Worm (Caenorhabditis elegans) whole organism, young adult: ENCODE measurements around the gene tbx-41.

ENCODE experiments used
- B0019.2 ChIP-seq: fragments of 200-800 bp; sonication (Bioruptor generic); conservative IDR thresholded peaks from 2 replicates; pipeline ENCODE4 v1.3.6; 2022; ENCODE audit warnings: missing genetic modification reagents, missing genetic modification characterization, missing compliant biosample characterization
- B0035.1 ChIP-seq: sonication (generic microtip); optimal IDR thresholded peaks from 2 replicates; lab custom pipeline; 2016; ENCODE audit warnings: missing genetic modification characterization, mild to moderate bottlenecking, missing compliant biosample characterization, missing genotype, missing genetic modification reagents
- F10E7.11 ChIP-seq: sonication (generic microtip); optimal IDR thresholded peaks from 2 replicates; lab custom pipeline; 2017; ENCODE audit warnings: mild to moderate bottlenecking, missing genetic modification characterization, moderate library complexity, missing compliant biosample characterization
- F22D6.2 ChIP-seq: sonication (generic microtip); optimal IDR thresholded peaks from 2 replicates; lab custom pipeline; 2016; ENCODE audit warnings: mild to moderate bottlenecking, missing genetic modification characterization, missing compliant biosample characterization
- F39B2.1 ChIP-seq: fragments of 200-800 bp; sonication (Bioruptor generic); IDR thresholded peaks from 2 replicates; pipeline ENCODE4 v1.3.6; 2022; ENCODE audit warnings: missing genetic modification reagents, missing genetic modification characterization, missing compliant biosample characterization
- F52B5.7 ChIP-seq: sonication (generic microtip); optimal IDR thresholded peaks from 2 replicates; lab custom pipeline; 2016; ENCODE audit warnings: mild to moderate bottlenecking, missing genetic modification characterization, missing compliant biosample characterization
- K11D2.4 ChIP-seq: fragments of 200-800 bp; sonication (Bioruptor generic); IDR thresholded peaks from 2 replicates; pipeline ENCODE4 v1.3.6; 2022; ENCODE audit warnings: missing genetic modification reagents, missing genetic modification characterization, missing compliant biosample characterization
- T07F8.4 ChIP-seq: sonication (generic microtip); optimal IDR thresholded peaks from 2 replicates; lab custom pipeline; 2016; ENCODE audit warnings: mild to moderate bottlenecking, missing genetic modification characterization, moderate library complexity, missing compliant biosample characterization
- Y53F4B.3 ChIP-seq: fragments of 200-800 bp; sonication (Bioruptor generic); IDR thresholded peaks from 2 replicates; pipeline ENCODE4 v1.3.6; 2022; ENCODE audit warnings: missing genetic modification reagents, missing genetic modification characterization, missing compliant biosample characterization
- Y53G8AR.9 ChIP-seq: fragments of 200-800 bp; sonication (Bioruptor generic); conservative IDR thresholded peaks from 2 replicates; pipeline ENCODE4 v1.3.6; 2022; ENCODE audit warnings: missing genetic modification reagents, missing genetic modification characterization, missing compliant biosample characterization
- Y67H2A.10 ChIP-seq: fragments of 200-800 bp; sonication (Bioruptor generic); conservative IDR thresholded peaks from 2 replicates; pipeline ENCODE4 v1.3.6; 2022; ENCODE audit warnings: missing genetic modification reagents, missing genetic modification characterization, missing compliant biosample characterization
- ZK185.1 ChIP-seq: sonication (generic microtip); optimal IDR thresholded peaks from 2 replicates; lab custom pipeline; 2016; ENCODE audit warnings: mild to moderate bottlenecking, missing genetic modification characterization, missing compliant biosample characterization; ENCODE audit not compliant: poor library complexity, severe bottlenecking
- attf-5 ChIP-seq: fragments of 200-800 bp; sonication (Bioruptor generic); optimal IDR thresholded peaks from 2 replicates; lab custom pipeline; 2018; ENCODE audit warnings: mild to moderate bottlenecking, missing genetic modification characterization, missing compliant biosample characterization
- bed-2 ChIP-seq: fragments of 200-800 bp; sonication (Bioruptor generic); IDR thresholded peaks from 2 replicates; pipeline ENCODE4 v1.3.6; 2022; ENCODE audit warnings: missing genetic modification reagents, missing genetic modification characterization, missing compliant biosample characterization
- ccch-3 ChIP-seq: fragments of 200-800 bp; sonication (Bioruptor generic); optimal IDR thresholded peaks from 2 replicates; lab custom pipeline; 2018; ENCODE audit warnings: mild to moderate bottlenecking, missing genetic modification characterization, missing compliant biosample characterization
- cebp-1 ChIP-seq, 2 experiments: fragments of 200-800 bp in 1 of 2; sonication (Bioruptor generic) in 1 of 2; sonication (generic microtip) in 1 of 2; IDR thresholded peaks in 1 of 2; optimal IDR thresholded peaks in 1 of 2; 2 replicates each; pipeline versions ENCODE4 v1.3.6 to Lab custom; 2017 to 2022; ENCODE audit warnings: missing compliant biosample characterization in 2 of 2, missing genetic modification characterization in 2 of 2, mild to moderate bottlenecking in 1 of 2, missing genetic modification reagents in 1 of 2, moderate library complexity in 1 of 2
- ceh-79 ChIP-seq: sonication (generic microtip); optimal IDR thresholded peaks from 2 replicates; lab custom pipeline; 2017; ENCODE audit warnings: mild to moderate bottlenecking, missing genetic modification characterization, missing compliant biosample characterization
- chd-7 ChIP-seq: sonication (generic microtip); optimal IDR thresholded peaks from 2 replicates; lab custom pipeline; 2016; ENCODE audit warnings: mild to moderate bottlenecking, missing genetic modification characterization, moderate library complexity, missing compliant biosample characterization
- die-1 ChIP-seq: sonication (generic microtip); optimal IDR thresholded peaks from 2 replicates; lab custom pipeline; 2016; ENCODE audit warnings: missing genotype, mild to moderate bottlenecking, missing genetic modification characterization, missing compliant biosample characterization
- efl-1 ChIP-seq: fragments of 150-350 bp; optimal IDR thresholded peaks from 2 replicates; lab custom pipeline; 2014; ENCODE audit warnings: missing biosample characterization, missing genetic modification reagents, missing genetic modification characterization
- egl-18 ChIP-seq: fragments of 200-800 bp; sonication (Bioruptor generic); IDR thresholded peaks from 2 replicates; pipeline ENCODE4 v1.3.6; 2022; ENCODE audit warnings: missing genetic modification reagents, missing genetic modification characterization, missing compliant biosample characterization
- hlh-12 ChIP-seq: sonication (generic microtip); optimal IDR thresholded peaks from 2 replicates; lab custom pipeline; 2016; ENCODE audit warnings: missing genetic modification characterization, missing compliant biosample characterization
- hmg-1.2 ChIP-seq: fragments of 200-800 bp; sonication (Bioruptor generic); IDR thresholded peaks from 2 replicates; pipeline ENCODE4 v1.3.6; 2022; ENCODE audit warnings: missing genetic modification reagents, missing genetic modification characterization, missing compliant biosample characterization
- hmg-20 ChIP-seq: fragments of 200-800 bp; sonication (Bioruptor generic); IDR thresholded peaks from 2 replicates; pipeline ENCODE4 v1.3.6; 2022; ENCODE audit warnings: missing genetic modification reagents, missing genetic modification characterization, missing compliant biosample characterization
- hrde-1 ChIP-seq: sonication (generic microtip); optimal IDR thresholded peaks from 2 replicates; lab custom pipeline; 2016; ENCODE audit warnings: missing genetic modification characterization, mild to moderate bottlenecking, missing compliant biosample characterization, moderate library complexity, missing genotype, missing genetic modification reagents, borderline replicate concordance
- hsf-1 ChIP-seq: fragments of 200-800 bp; sonication (Bioruptor generic); IDR thresholded peaks from 2 replicates; pipeline ENCODE4 v1.3.6; 2022; ENCODE audit warnings: missing genetic modification reagents, missing genetic modification characterization, missing compliant biosample characterization
- let-526 ChIP-seq: fragments of 200-800 bp; sonication (Bioruptor generic); IDR thresholded peaks from 2 replicates; pipeline ENCODE4 v1.3.6; 2022; ENCODE audit warnings: missing genetic modification reagents, missing genetic modification characterization, missing compliant biosample characterization
- let-607 ChIP-seq, 2 experiments: fragments of 200-800 bp in 1 of 2; sonication (Bioruptor generic) in 1 of 2; sonication (generic microtip) in 1 of 2; optimal IDR thresholded peaks; 2 replicates each; lab custom pipeline; 2016 to 2018; ENCODE audit warnings: mild to moderate bottlenecking in 2 of 2, missing compliant biosample characterization in 2 of 2, missing genetic modification characterization in 2 of 2, moderate library complexity in 2 of 2, missing genotype in 1 of 2
- madf-10 ChIP-seq: sonication (generic microtip); optimal IDR thresholded peaks from 2 replicates; lab custom pipeline; 2016; ENCODE audit warnings: mild to moderate bottlenecking, missing genetic modification characterization, missing compliant biosample characterization
- madf-3 ChIP-seq: fragments of 200-800 bp; sonication (Bioruptor generic); IDR thresholded peaks from 2 replicates; pipeline ENCODE4 v1.3.6; 2022; ENCODE audit warnings: missing genetic modification reagents, missing genetic modification characterization, missing compliant biosample characterization
- nfyb-1 ChIP-seq: fragments of 200-800 bp; sonication (Bioruptor generic); IDR thresholded peaks from 2 replicates; pipeline ENCODE4 v1.3.6; 2022; ENCODE audit warnings: missing genetic modification reagents, missing genetic modification characterization, missing compliant biosample characterization
- nhr-179 ChIP-seq: sonication (generic microtip); optimal IDR thresholded peaks from 2 replicates; lab custom pipeline; 2016; ENCODE audit warnings: mild to moderate bottlenecking, missing genetic modification characterization, missing compliant biosample characterization
- nhr-27 ChIP-seq: fragments of 200-800 bp; sonication (Bioruptor generic); optimal IDR thresholded peaks from 2 replicates; lab custom pipeline; 2018; ENCODE audit warnings: mild to moderate bottlenecking, missing genetic modification characterization, moderate library complexity, missing compliant biosample characterization
- nhr-80 ChIP-seq: sonication (generic microtip); optimal IDR thresholded peaks from 2 replicates; lab custom pipeline; 2016; ENCODE audit warnings: missing genetic modification characterization, missing compliant biosample characterization
- nhr-90 ChIP-seq: sonication (generic microtip); optimal IDR thresholded peaks from 2 replicates; lab custom pipeline; 2016; ENCODE audit warnings: missing genotype, mild to moderate bottlenecking, missing genetic modification characterization, missing compliant biosample characterization
- rec-8 ChIP-seq, 2 experiments: sonication (generic microtip); optimal IDR thresholded peaks; 2 replicates each; lab custom pipeline; 2016; ENCODE audit warnings: mild to moderate bottlenecking in 2 of 2, missing genetic modification characterization in 2 of 2, missing genetic modification reagents in 2 of 2, missing genotype in 2 of 2, missing biosample characterization in 1 of 2, missing compliant biosample characterization in 1 of 2, moderate library complexity in 1 of 2
- unc-130 ChIP-seq: sonication (generic microtip); optimal IDR thresholded peaks from 2 replicates; lab custom pipeline; 2016; ENCODE audit warnings: missing genetic modification reagents, missing genetic modification characterization, missing compliant biosample characterization
- xnd-1 ChIP-seq: sonication (generic microtip); optimal IDR thresholded peaks from 2 replicates; lab custom pipeline; 2016; ENCODE audit warnings: missing genotype, missing genetic modification reagents, missing genetic modification characterization, missing compliant biosample characterization
- ztf-18 ChIP-seq: sonication (generic microtip); optimal IDR thresholded peaks from 2 replicates; lab custom pipeline; 2016; ENCODE audit warnings: missing genotype, mild to moderate bottlenecking, missing genetic modification characterization, missing compliant biosample characterization
- ztf-22 ChIP-seq: fragments of 200-800 bp; sonication (Bioruptor generic); optimal IDR thresholded peaks from 2 replicates; lab custom pipeline; 2018; ENCODE audit warnings: mild to moderate bottlenecking, missing genetic modification characterization, moderate library complexity, missing compliant biosample characterization
- ztf-3 ChIP-seq: fragments of 200-800 bp; sonication (Bioruptor generic); optimal IDR thresholded peaks from 2 replicates; lab custom pipeline; 2018; ENCODE audit warnings: mild to moderate bottlenecking, missing genetic modification characterization, missing compliant biosample characterization

tbx-41 gene

DNA sequence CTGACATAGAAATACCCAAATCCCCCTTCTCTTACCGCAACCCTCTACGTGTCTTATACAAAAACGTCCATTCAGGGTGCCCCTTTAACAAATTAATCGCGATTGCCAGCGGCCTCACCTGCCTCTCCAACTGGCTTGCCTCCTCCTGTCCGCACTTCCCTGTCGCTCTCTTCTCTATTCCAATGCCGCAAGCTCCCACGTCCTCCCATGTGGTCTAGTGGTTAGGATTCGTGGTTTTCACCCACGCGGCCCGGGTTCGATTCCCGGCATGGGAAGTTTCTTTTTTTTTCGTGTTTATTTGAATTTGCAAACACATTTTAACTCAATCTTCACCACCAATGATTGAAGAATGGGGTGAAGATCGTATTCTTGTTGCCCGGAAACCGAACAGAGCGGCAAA is 6.4 kb upstream of the tbx-41 start (continued):
- TF ChIP-seq nhr-90 (peak; percentile 81), nhr-27 (tag; lab: Kevin White, UChicago) (no peak), madf-10 (tag; lab: Kevin White, UChicago) (peak; percentile 66), K11D2.4 (GFP tag; lab: Robert Waterston, UW) (peak; percentile 74), T07F8.4 (tag; lab: Kevin White, UChicago) (peak; percentile 60)

ce11 chrX:1860422-1860821 is 4.6 kb upstream of the tbx-41 start, which contains the start of gene T26C11.8:
Gene T26C11.8, plus strand, starts transcription at chrX:1860722.
- TF ChIP-seq xnd-1 (tag; lab: Kevin White, UChicago) (no peak), madf-3 (no peak), nhr-90 (no peak), egl-18 (GFP tag; lab: Robert Waterston, UW) (no peak), hmg-1.2 (no peak), F39B2.1 (no peak), unc-130 (GFP tag; lab: Kevin White, UChicago) (no peak), ceh-79 (tag; lab: Kevin White, UChicago) (no peak), chd-7 (tag; lab: Kevin White, UChicago) (no peak), ztf-22 (GFP tag; lab: Kevin White, UChicago) (no peak), hlh-12 (tag; lab: Kevin White, UChicago) (no peak), ztf-18 (no peak), Y67H2A.10 (GFP tag; lab: Robert Waterston, UW) (no peak), die-1 (tag; lab: Kevin White, UChicago) (no peak), F10E7.11 (tag; lab: Kevin White, UChicago) (no peak), ZK185.1 (tag; lab: Kevin White, UChicago) (no peak), nhr-80 (tag; lab: Kevin White, UChicago) (no peak)

- TF ChIP-seq nfyb-1 (GFP tag; lab: Robert Waterston, UW) (peak; percentile 21; the same call in 1 of the 2 replicates), Y53F4B.3 (GFP tag; lab: Robert Waterston, UW) (no peak), nhr-90 (no peak)
These were observed 5.9 kb downstream of the tbx-41 start for ce11 chrX:1870991-1871390.

- no peak for TF ChIP-seq bed-2 (GFP tag; lab: Robert Waterston, UW)
- peak; percentile 66 for TF ChIP-seq hlh-12 (tag; lab: Kevin White, UChicago)
- peak; percentile 72 for TF ChIP-seq B0035.1
- peak; percentile 23 for TF ChIP-seq ztf-3
- TF ChIP-seq F22D6.2 (tag; lab: Kevin White, UChicago): peak; percentile 1
- 0 out of 2 replicates have a peak, but pooled peaks have one; percentile 41 for TF ChIP-seq Y67H2A.10 (GFP tag; lab: Robert Waterston, UW)
- TF ChIP-seq B0019.2 (GFP tag; lab: Robert Waterston, UW): no peak
- TF ChIP-seq rec-8 (tag; optimal IDR thresholded peaks at IDR 0.05; lab: Kevin White, UChicago): peak; percentile 66 to 72
- peak; percentile 79 for TF ChIP-seq ZK185.1 (tag; lab: Kevin White, UChicago)
- no peak for TF ChIP-seq hsf-1
- peak; percentile 41 for TF ChIP-seq attf-5
- no peak for TF ChIP-seq egl-18 (GFP tag; lab: Robert Waterston, UW)
- no peak for TF ChIP-seq efl-1 (GFP tag; lab: Kevin White, UChicago)
- TF ChIP-seq let-607 (tag; optimal IDR thresholded peaks at IDR 0.05; lab: Kevin White, UChicago): peak in 1 of 2 experiments; percentile 9
- TF ChIP-seq K11D2.4 (GFP tag; lab: Robert Waterston, UW): peak; percentile 49; the same call in 1 of the 2 replicates
- peak; percentile 6 for TF ChIP-seq nhr-179 (tag; lab: Kevin White, UChicago)
- TF ChIP-seq hmg-20 (GFP tag; lab: Robert Waterston, UW): peak; percentile 85
- TF ChIP-seq unc-130 (GFP tag; lab: Kevin White, UChicago): peak; percentile 2
- peak; percentile 14 for TF ChIP-seq hrde-1 (tag; lab: Kevin White, UChicago)
- TF ChIP-seq Y53G8AR.9 (GFP tag; lab: Robert Waterston, UW): no peak
- peak; percentile 38 for TF ChIP-seq ccch-3 (GFP tag; lab: Kevin White, UChicago)
- TF ChIP-seq T07F8.4 (tag; lab: Kevin White, UChicago): peak; percentile 48
- TF ChIP-seq ztf-18: peak; percentile 58
- TF ChIP-seq F52B5.7: peak; percentile 56
- TF ChIP-seq cebp-1 (GFP tag; IDR thresholded peaks at IDR 0.05; lab: Robert Waterston, UW): no peak
- no peak for TF ChIP-seq cebp-1 (tag; optimal IDR thresholded peaks at IDR 0.05; lab: Kevin White, UChicago)
- peak; percentile 68; the same call in 1 of the 2 replicates for TF ChIP-seq let-526
- TF ChIP-seq nfyb-1 (GFP tag; lab: Robert Waterston, UW): no peak; the same call in 1 of the 2 replicates
These were observed 15.6 kb downstream of the tbx-41 start for ce11 chrX:1880665-1881064.
